Worm (Caenorhabditis elegans) whole organism, L1 larva: Measurements from ENCODE around the gene egg-3.

Experiments
- aly-2 ChIP-seq: fragments of 150-350 bp; optimal IDR thresholded peaks from 2 replicates; lab custom pipeline; 2014; ENCODE audit warnings: missing biosample characterization, missing genetic modification characterization
- ama-1 ChIP-seq: fragments of 150-350 bp; optimal IDR thresholded peaks from 2 replicates; lab custom pipeline; 2014
- ceh-88 ChIP-seq: fragments of 200-800 bp; sonication (Bioruptor generic); IDR thresholded peaks from 2 replicates; pipeline ENCODE4 v1.3.6; 2022; ENCODE audit warnings: missing genetic modification characterization, missing compliant biosample characterization
- ceh-90 ChIP-seq: sonication (generic microtip); optimal IDR thresholded peaks from 2 replicates; lab custom pipeline; 2016; ENCODE audit warnings: missing genetic modification characterization, missing compliant biosample characterization
- dpl-1 ChIP-seq, 3 experiments: fragments of 150-350 bp in 2 of 3; sonication (generic microtip) in 1 of 3; optimal IDR thresholded peaks; 2 replicates each; lab custom pipeline; 2014 to 2017; ENCODE audit warnings: missing biosample characterization in 3 of 3, missing genetic modification characterization in 3 of 3, missing genetic modification reagents in 3 of 3
- egl-27 ChIP-seq, 2 experiments: fragments of 150-350 bp in 1 of 2; sonication (generic microtip); optimal IDR thresholded peaks; 3 replicates each; lab custom pipeline; 2017 to 2018; ENCODE audit warnings: missing biosample characterization in 2 of 2, missing genetic modification characterization in 2 of 2, missing genetic modification reagents in 2 of 2
- fkh-10 ChIP-seq: sonication (generic microtip); optimal IDR thresholded peaks from 2 replicates; lab custom pipeline; 2017; ENCODE audit warnings: missing biosample characterization, missing genetic modification reagents, missing genetic modification characterization
- lin-35 ChIP-seq, 2 experiments: fragments of 150-350 bp; optimal IDR thresholded peaks; 2 replicates each; lab custom pipeline; 2014; ENCODE audit warnings: missing biosample characterization in 2 of 2, missing genetic modification characterization in 2 of 2, missing genetic modification reagents in 2 of 2
- mdl-1 ChIP-seq, 2 experiments: fragments of 150-350 bp; optimal IDR thresholded peaks; 2 replicates each; lab custom pipeline; 2014 to 2017; ENCODE audit warnings: missing biosample characterization in 2 of 2, missing genetic modification characterization in 2 of 2, inconsistent platforms in 1 of 2
- rnt-1 ChIP-seq: sonication (generic microtip); optimal IDR thresholded peaks from 2 replicates; lab custom pipeline; 2016; ENCODE audit warnings: mild to moderate bottlenecking, missing genetic modification characterization, moderate library complexity, missing compliant biosample characterization
- skn-1 ChIP-seq: fragments of 150-350 bp; optimal IDR thresholded peaks from 2 replicates; lab custom pipeline; 2014; ENCODE audit warnings: missing biosample characterization, missing genetic modification characterization
- sox-4 ChIP-seq: sonication (generic microtip); optimal IDR thresholded peaks from 2 replicates; lab custom pipeline; 2016; ENCODE audit warnings: missing genetic modification characterization, missing compliant biosample characterization
- tbx-2 ChIP-seq: sonication (generic microtip); optimal IDR thresholded peaks from 2 replicates; lab custom pipeline; 2016; ENCODE audit warnings: missing genetic modification characterization, missing compliant biosample characterization

- TF ChIP-seq ceh-88 (GFP tag; lab: Robert Waterston, UW) (no peak), lin-35 (GFP tag; optimal IDR thresholded peaks at IDR 0.05; lab: Kevin White, UChicago) (no peak), mdl-1 (tag; optimal IDR thresholded peaks at IDR 0.05; lab: Kevin White, UChicago) (no peak), egl-27 (tag; optimal IDR thresholded peaks at IDR 0.05; lab: Kevin White, UChicago) (no peak), ceh-90 (tag; lab: Kevin White, UChicago) (no peak), tbx-2 (no peak), sox-4 (no peak), dpl-1 (GFP tag; optimal IDR thresholded peaks at IDR 0.05; lab: Kevin White, UChicago) (no peak), ama-1 (lab: Kevin White, UChicago) (no peak), aly-2 (tag; lab: Kevin White, UChicago) (no peak), rnt-1 (no peak), skn-1 (tag; lab: Kevin White, UChicago) (no peak), fkh-10 (GFP tag; lab: Kevin White, UChicago) (no peak)
Measured at ce11 chrII:10870698-10871097, 13.5 kb downstream of the egg-3 start.
